Fruit fly (Drosophila melanogaster) whole organism, prepupa: ENCODE results near the gene Nse1.

Source experiments
- Blimp-1 ChIP-seq: fragments of 200-800 bp; sonication (Bioruptor generic); optimal IDR thresholded peaks from 3 replicates; lab custom pipeline; 2017; ENCODE audit warnings: missing biosample characterization, missing genetic modification characterization, mild to moderate bottlenecking, moderate library complexity, missing genetic modification reagents
- CG10631 ChIP-seq: fragments of 200-800 bp; sonication (Bioruptor generic); optimal IDR thresholded peaks from 2 replicates; lab custom pipeline; 2016; ENCODE audit warnings: missing biosample characterization, missing genetic modification characterization
- CG10669 ChIP-seq: fragments of 200-800 bp; sonication (Bioruptor generic); optimal IDR thresholded peaks from 3 replicates; lab custom pipeline; 2018; ENCODE audit warnings: missing biosample characterization, mild to moderate bottlenecking, missing genetic modification characterization, moderate library complexity
- CG11294 ChIP-seq: fragments of 200-800 bp; sonication (Bioruptor generic); IDR thresholded peaks from 2 replicates; pipeline ENCODE4 v1.3.6; 2022; ENCODE audit warnings: missing biosample characterization, missing genetic modification characterization
- CG11762 ChIP-seq: fragments of 200-800 bp; sonication (Bioruptor generic); optimal IDR thresholded peaks from 3 replicates; lab custom pipeline; 2016; ENCODE audit warnings: missing biosample characterization, missing genetic modification characterization; ENCODE audit not compliant: insufficient read depth
- CG15336 ChIP-seq: fragments of 200-800 bp; sonication (Bioruptor generic); IDR thresholded peaks from 2 replicates; pipeline ENCODE4 v1.3.6; 2022; ENCODE audit warnings: missing biosample characterization, missing genetic modification characterization
- CG16779 ChIP-seq: fragments of 200-800 bp; sonication (Bioruptor generic); optimal IDR thresholded peaks from 3 replicates; lab custom pipeline; 2017; ENCODE audit warnings: missing biosample characterization, mild to moderate bottlenecking, missing genetic modification characterization
- CG3032 ChIP-seq: fragments of 200-800 bp; optimal IDR thresholded peaks from 2 replicates; lab custom pipeline; 2019; ENCODE audit warnings: missing biosample characterization, mild to moderate bottlenecking, missing genetic modification characterization, moderate library complexity
- CG31627 ChIP-seq: fragments of 200-800 bp; sonication (Bioruptor generic); optimal IDR thresholded peaks from 3 replicates; lab custom pipeline; 2016; ENCODE audit warnings: missing biosample characterization, missing genetic modification characterization
- CG32006 ChIP-seq: fragments of 200-800 bp; sonication (Bioruptor generic); optimal IDR thresholded peaks from 3 replicates; lab custom pipeline; 2017; ENCODE audit warnings: missing biosample characterization, mild to moderate bottlenecking, missing genetic modification characterization
- CG34406 ChIP-seq: fragments of 200-800 bp; sonication (Bioruptor generic); optimal IDR thresholded peaks from 3 replicates; lab custom pipeline; 2016; ENCODE audit warnings: missing biosample characterization, missing genetic modification characterization
- CG3919 ChIP-seq: fragments of 200-800 bp; sonication (Bioruptor generic); optimal IDR thresholded peaks from 3 replicates; lab custom pipeline; 2016; ENCODE audit warnings: missing biosample characterization, missing genetic modification characterization
- CG4318 ChIP-seq: fragments of 200-800 bp; sonication (Bioruptor generic); optimal IDR thresholded peaks from 3 replicates; lab custom pipeline; 2017; ENCODE audit warnings: missing biosample characterization, mild to moderate bottlenecking, missing genetic modification characterization
- CG6163 ChIP-seq: fragments of 200-800 bp; sonication (Bioruptor generic); IDR thresholded peaks from 3 replicates; pipeline ENCODE4 v1.3.6; 2022; ENCODE audit warnings: missing biosample characterization, missing genetic modification characterization
- CG6276 ChIP-seq: fragments of 200-800 bp; sonication (Bioruptor generic); optimal IDR thresholded peaks from 2 replicates; lab custom pipeline; 2017; ENCODE audit warnings: missing biosample characterization, mild to moderate bottlenecking, missing genetic modification characterization
- CG6792 ChIP-seq: fragments of 200-800 bp; sonication (Bioruptor generic); optimal IDR thresholded peaks from 3 replicates; lab custom pipeline; 2016; ENCODE audit warnings: missing biosample characterization, missing genetic modification characterization
- CG6854 ChIP-seq: fragments of 200-800 bp; sonication (Bioruptor generic); optimal IDR thresholded peaks from 2 replicates; lab custom pipeline; 2017; ENCODE audit warnings: missing biosample characterization, mild to moderate bottlenecking, missing genetic modification characterization
- CG7368 ChIP-seq: fragments of 200-800 bp; sonication (Bioruptor generic); optimal IDR thresholded peaks from 3 replicates; lab custom pipeline; 2016; ENCODE audit warnings: missing biosample characterization, missing genetic modification characterization
- CG8119 ChIP-seq: fragments of 200-800 bp; sonication (Bioruptor generic); IDR thresholded peaks from 3 replicates; pipeline ENCODE4 v1.3.6; 2022; ENCODE audit warnings: missing biosample characterization, missing genetic modification characterization
- CG8319 ChIP-seq: fragments of 200-800 bp; sonication (Bioruptor generic); optimal IDR thresholded peaks from 3 replicates; lab custom pipeline; 2016; ENCODE audit warnings: missing biosample characterization, missing genetic modification characterization
- CG8632 ChIP-seq: fragments of 200-800 bp; sonication (Bioruptor generic); optimal IDR thresholded peaks from 3 replicates; lab custom pipeline; 2016; ENCODE audit warnings: missing biosample characterization, missing genetic modification characterization
- CG9139 ChIP-seq: fragments of 200-800 bp; sonication (Bioruptor generic); optimal IDR thresholded peaks from 3 replicates; lab custom pipeline; 2017; ENCODE audit warnings: missing biosample characterization, mild to moderate bottlenecking, missing genetic modification characterization
- Eip75B ChIP-seq: fragments of 200-800 bp; sonication (Bioruptor generic); optimal IDR thresholded peaks from 3 replicates; lab custom pipeline; 2016; ENCODE audit warnings: missing biosample characterization, missing genetic modification characterization
- Eip78C ChIP-seq: fragments of 200-800 bp; sonication (Bioruptor generic); peaks from one replicate; lab custom pipeline; 2016; ENCODE audit warnings: missing biosample characterization, missing genetic modification characterization
- Eip93F ChIP-seq: fragments of 200-800 bp; sonication (Bioruptor generic); optimal IDR thresholded peaks from 2 replicates; lab custom pipeline; 2016; ENCODE audit warnings: missing biosample characterization, mild to moderate bottlenecking, missing genetic modification characterization
- Ets21C ChIP-seq: fragments of 200-800 bp; sonication (Bioruptor generic); optimal IDR thresholded peaks from 3 replicates; lab custom pipeline; 2016; ENCODE audit warnings: missing biosample characterization, missing genetic modification characterization
- Gug ChIP-seq: fragments of 200-800 bp; sonication (Bioruptor generic); IDR thresholded peaks from 2 replicates; pipeline ENCODE4 v1.3.6; 2022; ENCODE audit warnings: missing biosample characterization, missing genetic modification characterization
- Hr39 ChIP-seq: fragments of 200-800 bp; sonication (Bioruptor generic); optimal IDR thresholded peaks from 2 replicates; lab custom pipeline; 2016; ENCODE audit warnings: missing biosample characterization, missing genetic modification characterization
- Hr4 ChIP-seq: fragments of 200-800 bp; sonication (Bioruptor generic); optimal IDR thresholded peaks from 3 replicates; lab custom pipeline; 2016; ENCODE audit warnings: missing biosample characterization, missing genetic modification characterization
- Met ChIP-seq: fragments of 200-800 bp; sonication (Bioruptor generic); optimal IDR thresholded peaks from 3 replicates; lab custom pipeline; 2016; ENCODE audit warnings: missing biosample characterization, missing genetic modification characterization
- OdsH ChIP-seq: fragments of 200-800 bp; sonication (Bioruptor generic); optimal IDR thresholded peaks from 3 replicates; lab custom pipeline; 2016; ENCODE audit warnings: missing biosample characterization, missing genetic modification characterization
- Smox ChIP-seq: fragments of 200-800 bp; sonication (Bioruptor generic); optimal IDR thresholded peaks from 3 replicates; lab custom pipeline; 2016; ENCODE audit warnings: missing biosample characterization, missing genetic modification characterization
- Sox102F ChIP-seq: fragments of 200-800 bp; sonication (Bioruptor generic); optimal IDR thresholded peaks from 2 replicates; lab custom pipeline; 2016; ENCODE audit warnings: missing biosample characterization, mild to moderate bottlenecking, missing genetic modification characterization
- Sox14 ChIP-seq: fragments of 200-800 bp; sonication (Bioruptor generic); optimal IDR thresholded peaks from 3 replicates; lab custom pipeline; 2016; ENCODE audit warnings: missing biosample characterization, missing genetic modification characterization
- Sox15 ChIP-seq: fragments of 200-800 bp; sonication (Bioruptor generic); optimal IDR thresholded peaks from 3 replicates; lab custom pipeline; 2016; ENCODE audit warnings: missing biosample characterization, missing genetic modification characterization
- achi ChIP-seq: fragments of 200-800 bp; sonication (Bioruptor generic); optimal IDR thresholded peaks from 3 replicates; lab custom pipeline; 2016; ENCODE audit warnings: missing biosample characterization, missing genetic modification characterization
- acj6 ChIP-seq: fragments of 200-800 bp; sonication (Bioruptor generic); optimal IDR thresholded peaks from 3 replicates; lab custom pipeline; 2016; ENCODE audit warnings: missing biosample characterization, missing genetic modification characterization
- cyc ChIP-seq: fragments of 200-800 bp; sonication (Bioruptor generic); optimal IDR thresholded peaks from 3 replicates; lab custom pipeline; 2016; ENCODE audit warnings: missing biosample characterization, missing genetic modification characterization
- dsx ChIP-seq: fragments of 200-800 bp; optimal IDR thresholded peaks from 3 replicates; lab custom pipeline; 2019; ENCODE audit warnings: missing biosample characterization, mild to moderate bottlenecking, missing genetic modification characterization, moderate library complexity; ENCODE audit not compliant: poor library complexity, severe bottlenecking
- eg ChIP-seq: fragments of 200-800 bp; sonication (Bioruptor generic); IDR thresholded peaks from 3 replicates; pipeline ENCODE4 v1.3.6; 2022; ENCODE audit warnings: missing biosample characterization, missing genetic modification characterization
- esn ChIP-seq: fragments of 200-800 bp; sonication (Bioruptor generic); optimal IDR thresholded peaks from 2 replicates; lab custom pipeline; 2016; ENCODE audit warnings: missing biosample characterization, mild to moderate bottlenecking, missing genetic modification characterization, moderate library complexity
- fd59A ChIP-seq: fragments of 200-800 bp; sonication (Bioruptor generic); optimal IDR thresholded peaks from 2 replicates; lab custom pipeline; 2017; ENCODE audit warnings: missing biosample characterization, mild to moderate bottlenecking, missing genetic modification characterization, missing genetic modification reagents
- fd85E ChIP-seq: fragments of 200-800 bp; sonication (Bioruptor generic); optimal IDR thresholded peaks from 3 replicates; lab custom pipeline; 2016; ENCODE audit warnings: missing biosample characterization, missing genetic modification characterization
- fkh ChIP-seq: fragments of 200-800 bp; sonication (Bioruptor generic); optimal IDR thresholded peaks from 3 replicates; lab custom pipeline; 2017; ENCODE audit warnings: missing biosample characterization, mild to moderate bottlenecking, missing genetic modification characterization, moderate library complexity
- lz ChIP-seq: fragments of 200-800 bp; sonication (Bioruptor generic); optimal IDR thresholded peaks from 3 replicates; lab custom pipeline; 2016; ENCODE audit warnings: missing biosample characterization, missing genetic modification characterization
- net ChIP-seq: fragments of 200-800 bp; sonication (Bioruptor generic); optimal IDR thresholded peaks from 3 replicates; lab custom pipeline; 2016; ENCODE audit warnings: missing biosample characterization, missing genetic modification characterization
- pdm3 ChIP-seq: fragments of 200-800 bp; sonication (Bioruptor generic); optimal IDR thresholded peaks from 3 replicates; lab custom pipeline; 2016; ENCODE audit warnings: missing biosample characterization, missing genetic modification characterization
- salr ChIP-seq, 2 experiments: fragments of 200-800 bp; sonication (Bioruptor generic); optimal IDR thresholded peaks; 3 replicates each; lab custom pipeline; 2016 to 2018; ENCODE audit warnings: missing biosample characterization in 2 of 2, missing genetic modification characterization in 2 of 2, mild to moderate bottlenecking in 1 of 2
- spab ChIP-seq: fragments of 200-800 bp; sonication (Bioruptor generic); optimal IDR thresholded peaks from 2 replicates; lab custom pipeline; 2017; ENCODE audit warnings: missing biosample characterization, mild to moderate bottlenecking, missing genetic modification characterization, missing genetic modification reagents
- ss ChIP-seq, 2 experiments: fragments of 200-800 bp; sonication (Bioruptor generic); optimal IDR thresholded peaks; 2 replicates in 1 of 2; 3 replicates in 1 of 2; lab custom pipeline; 2017 to 2018; ENCODE audit warnings: mild to moderate bottlenecking in 2 of 2, missing biosample characterization in 2 of 2, missing genetic modification characterization in 2 of 2, moderate library complexity in 1 of 2
- svp ChIP-seq: fragments of 200-800 bp; sonication (Bioruptor generic); peaks from one replicate; lab custom pipeline; 2016; ENCODE audit warnings: missing biosample characterization, missing genetic modification characterization
- topi ChIP-seq: fragments of 200-800 bp; sonication (Bioruptor generic); optimal IDR thresholded peaks from 3 replicates; lab custom pipeline; 2016; ENCODE audit warnings: missing biosample characterization, missing genetic modification characterization

Nse1 gene

dm6 chr2L:6693794-6694254 is 16.4 kb upstream of the Nse1 start:
- TF ChIP-seq cyc (peak; percentile 18), CG8319 (GFP tag; lab: Kevin White, UChicago) (peak; percentile 2), CG6163 (GFP tag; lab: Robert Waterston, UW) (no peak), Eip75B (GFP tag; lab: Kevin White, UChicago) (peak; percentile 68), lz (GFP tag; lab: Kevin White, UChicago) (peak; percentile 49), CG6276 (peak; percentile 82), Eip78C (GFP tag; lab: Kevin White, UChicago) (peak; percentile 95), pdm3 (GFP tag; lab: Kevin White, UChicago) (peak; percentile 58), CG10669 (peak; percentile 62), salr (GFP tag; optimal IDR thresholded peaks at IDR 0.05; lab: Kevin White, UChicago) (peak in 1 of 2 experiments; percentile 79), achi (GFP tag; lab: Kevin White, UChicago) (peak; percentile 59), fkh (no peak), CG6854 (GFP tag; lab: Kevin White, UChicago) (peak; percentile 38), Ets21C (GFP tag; lab: Kevin White, UChicago) (peak; percentile 7), Eip93F (GFP tag; lab: Kevin White, UChicago) (no peak), CG8632 (GFP tag; lab: Kevin White, UChicago) (peak; percentile 50), esn (GFP tag; lab: Kevin White, UChicago) (peak; percentile 64), CG10631 (GFP tag; lab: Kevin White, UChicago) (peak; percentile 61), Gug (GFP tag; lab: Robert Waterston, UW) (peak; percentile 8; the same call in 1 of the 2 replicates), svp (GFP tag; lab: Kevin White, UChicago) (peak; percentile 81), CG6792 (peak; percentile 33), CG3919 (GFP tag; lab: Kevin White, UChicago) (peak; percentile 68), Smox (GFP tag; lab: Kevin White, UChicago) (peak; percentile 33), fd59A (GFP tag; lab: Kevin White, UChicago) (peak; percentile 54), CG15336 (GFP tag; lab: Robert Waterston, UW) (peak; percentile 80), Sox14 (GFP tag; lab: Kevin White, UChicago) (peak; percentile 26), Hr4 (GFP tag; lab: Kevin White, UChicago) (peak; percentile 72), Blimp-1 (GFP tag; lab: Kevin White, UChicago) (no peak), OdsH (GFP tag; lab: Kevin White, UChicago) (peak; percentile 60), CG31627 (GFP tag; lab: Kevin White, UChicago) (peak; percentile 29), CG34406 (GFP tag; lab: Kevin White, UChicago) (peak; percentile 44), net (GFP tag; lab: Kevin White, UChicago) (peak; percentile 68), eg (GFP tag; lab: Robert Waterston, UW) (peak; percentile 42; the same call in 1 of the 3 replicates), CG4318 (GFP tag; lab: Kevin White, UChicago) (peak; percentile 65), CG11294 (GFP tag; lab: Robert Waterston, UW) (no peak), CG11762 (peak; percentile 34), CG32006 (peak; percentile 89), CG3032 (tag; lab: Kevin White, UChicago) (peak; percentile 77), CG16779 (no peak), Sox102F (peak; percentile 36), acj6 (peak; percentile 51), CG9139 (GFP tag; lab: Kevin White, UChicago) (peak; percentile 62), CG7368 (GFP tag; lab: Kevin White, UChicago) (no peak), dsx (GFP tag; lab: Kevin White, UChicago) (peak; percentile 72), Sox15 (peak; percentile 11), spab (GFP tag; lab: Kevin White, UChicago) (peak; percentile 64), Met (GFP tag; lab: Kevin White, UChicago) (peak; percentile 65), CG8119 (GFP tag; lab: Robert Waterston, UW) (peak; percentile 74), ss (GFP tag; optimal IDR thresholded peaks at IDR 0.05; lab: Kevin White, UChicago) (peak; percentile 74 to 75), Hr39 (peak; percentile 6), fd85E (GFP tag; lab: Kevin White, UChicago) (no peak), topi (peak; percentile 58)
